Fruit fly (Drosophila melanogaster): ENCODE data around the gene Pgk.

Gene Pgk

dm6 chr2L:2731370-2732138, 21.3 kb downstream of the Pgk start (continued):
- TF ChIP-seq CG43689 (GFP tag; IDR thresholded peaks at IDR 0.05): no peak
- no peak for TF ChIP-seq Awh (GFP tag; IDR thresholded peaks at IDR 0.05)
- TF ChIP-seq grn (GFP tag; optimal IDR thresholded peaks at IDR 0.05): no peak
- TF ChIP-seq B-H2 (GFP tag; optimal IDR thresholded peaks at IDR 0.05): no peak
- TF ChIP-seq toy (GFP tag; IDR thresholded peaks at IDR 0.05): no peak
- TF ChIP-seq CG2678 (tag; optimal IDR thresholded peaks at IDR 0.05): peak; percentile 38
- TF ChIP-seq Pdp1 (GFP tag; optimal IDR thresholded peaks at IDR 0.05): peak in 1 of 2 experiments; percentile 68
- TF ChIP-seq CG8924 (tag; optimal IDR thresholded peaks at IDR 0.05): peak; percentile 0
- TF ChIP-seq Rx (GFP tag; IDR thresholded peaks at IDR 0.05): peak; percentile 62; the same call in 1 of the 2 replicates
- TF ChIP-seq CG9609 (GFP tag; optimal IDR thresholded peaks at IDR 0.05): no peak
- TF ChIP-seq CG10274 (GFP tag; optimal IDR thresholded peaks at IDR 0.05): no peak
- no peak for TF ChIP-seq Sin3A (optimal IDR thresholded peaks at IDR 0.05)
- peak; percentile 43 for TF ChIP-seq Ptx1 (GFP tag; IDR thresholded peaks at IDR 0.05)
- TF ChIP-seq CG4854 (GFP tag; optimal IDR thresholded peaks at IDR 0.05): no peak
- no peak for TF ChIP-seq zfh1 (GFP tag; IDR thresholded peaks at IDR 0.05)
- TF ChIP-seq gfzf (GFP tag; optimal IDR thresholded peaks at IDR 0.05): no peak
- no peak for TF ChIP-seq Adf1 (GFP tag; IDR thresholded peaks at IDR 0.05)
- TF ChIP-seq Abd-B (GFP tag; optimal IDR thresholded peaks at IDR 0.05): peak; percentile 7
- TF ChIP-seq CG11723 (GFP tag; optimal IDR thresholded peaks at IDR 0.05): peak; percentile 16
- no peak for TF ChIP-seq dmrt11E (tag; optimal IDR thresholded peaks at IDR 0.05)
- no peak for TF ChIP-seq nau (GFP tag; optimal IDR thresholded peaks at IDR 0.05)
- TF ChIP-seq Poxn (GFP tag; IDR thresholded peaks at IDR 0.05): no peak
- no peak for TF ChIP-seq Hand (GFP tag; optimal IDR thresholded peaks at IDR 0.05)
- no peak for TF ChIP-seq CG13287 (GFP tag; IDR thresholded peaks at IDR 0.05; ENCODE audit: partially characterized antibody)
- TF ChIP-seq H2.0 (GFP tag; IDR thresholded peaks at IDR 0.05): no peak
- no peak for TF ChIP-seq CG10462 (GFP tag; optimal IDR thresholded peaks at IDR 0.05)
- no peak for TF ChIP-seq jigr1 (GFP tag; IDR thresholded peaks at IDR 0.05)
- TF ChIP-seq dpn (GFP tag; optimal IDR thresholded peaks at IDR 0.05): peak in 1 of 2 experiments; percentile 8
- no peak for TF ChIP-seq CG11560 (tag; IDR thresholded peaks at IDR 0.05)
- TF ChIP-seq CG8281 (tag; optimal IDR thresholded peaks at IDR 0.05): no peak
- TF ChIP-seq z (GFP tag; IDR thresholded peaks at IDR 0.05): no peak
- TF ChIP-seq bowl (GFP tag; IDR thresholded peaks at IDR 0.05): no peak
- TF ChIP-seq CG16815 (GFP tag; optimal IDR thresholded peaks at IDR 0.05): no peak
- TF ChIP-seq HLH4C (GFP tag; IDR thresholded peaks at IDR 0.05; ENCODE audit: partially characterized antibody): no peak
- TF ChIP-seq CG14667 (GFP tag; IDR thresholded peaks at IDR 0.05): peak; percentile 55; the same call in 1 of the 2 replicates
- no peak for TF ChIP-seq gsb (GFP tag; IDR thresholded peaks at IDR 0.05)
- TF ChIP-seq ase (GFP tag; IDR thresholded peaks at IDR 0.05): peak; percentile 47; the same call in 1 of the 3 replicates
- no peak for TF ChIP-seq CG3847 (GFP tag; IDR thresholded peaks at IDR 0.05)
- peak; percentile 50 for TF ChIP-seq Blimp-1 (GFP tag; optimal IDR thresholded peaks at IDR 0.05)
- TF ChIP-seq CG3163 (GFP tag; optimal IDR thresholded peaks at IDR 0.05): no peak
- no peak for TF ChIP-seq Ravus (GFP tag; IDR thresholded peaks at IDR 0.05)
- peak; percentile 29 for TF ChIP-seq nmo (GFP tag; optimal IDR thresholded peaks at IDR 0.05)
- TF ChIP-seq Hey (tag; optimal IDR thresholded peaks at IDR 0.05): no peak
- no peak for TF ChIP-seq rib (GFP tag; IDR thresholded peaks at IDR 0.05)
- no peak for TF ChIP-seq CG2116 (GFP tag; optimal IDR thresholded peaks at IDR 0.05)
- TF ChIP-seq repo (GFP tag; optimal IDR thresholded peaks at IDR 0.05): no peak
- no peak for TF ChIP-seq CG17912 (GFP tag; optimal IDR thresholded peaks at IDR 0.05)
- peak; percentile 50 for TF ChIP-seq kay (GFP tag; optimal IDR thresholded peaks at IDR 0.05)
- TF ChIP-seq CG11247 (GFP tag; IDR thresholded peaks at IDR 0.05): no peak
- no peak for TF ChIP-seq Chrac-16 (GFP tag; optimal IDR thresholded peaks at IDR 0.05)
- no peak for TF ChIP-seq run (tag; optimal IDR thresholded peaks at IDR 0.05)
